Fruit fly (Drosophila melanogaster) whole organism, wandering third instar larva: Measurements from ENCODE around the gene CG7227.

Experiments used
- Abd-B ChIP-seq: fragments of >200 bp; optimal IDR thresholded peaks from 2 replicates; lab custom pipeline; 2017; ENCODE audit warnings: missing biosample characterization, missing genetic modification characterization
- CG32264 ChIP-seq: fragments of 200-800 bp; sonication (Bioruptor generic); optimal IDR thresholded peaks from 2 replicates; lab custom pipeline; 2016; ENCODE audit warnings: missing biosample characterization, missing genetic modification characterization
- CG9705 ChIP-seq: fragments of 200-800 bp; sonication (Bioruptor generic); optimal IDR thresholded peaks from 2 replicates; lab custom pipeline; 2018; ENCODE audit warnings: missing biosample characterization, mild to moderate bottlenecking, missing genetic modification characterization
- CrebA ChIP-seq: fragments of 200-800 bp; sonication (Bioruptor generic); optimal IDR thresholded peaks from 2 replicates; lab custom pipeline; 2016; ENCODE audit warnings: missing biosample characterization, mild to moderate bottlenecking, missing genetic modification characterization, borderline replicate concordance
- Dfd ChIP-seq: fragments of >200 bp; optimal IDR thresholded peaks from 2 replicates; lab custom pipeline; 2017; ENCODE audit warnings: missing biosample characterization, missing genetic modification characterization
- Dif ChIP-seq: fragments of 200-275, 200-300 bp; sonication (Bioruptor generic); optimal IDR thresholded peaks from 2 replicates; lab custom pipeline; 2018; ENCODE audit warnings: missing biosample characterization, missing genetic modification characterization; ENCODE audit not compliant: partially characterized antibody
- GATAd ChIP-seq: sonication (Bioruptor generic); optimal IDR thresholded peaks from 2 replicates; lab custom pipeline; 2016; ENCODE audit warnings: missing biosample characterization, missing genetic modification characterization
- HLH106 ChIP-seq: fragments of 200-800 bp; optimal IDR thresholded peaks from 3 replicates; lab custom pipeline; 2019; ENCODE audit warnings: missing biosample characterization, mild to moderate bottlenecking, missing genetic modification characterization, moderate library complexity
- Hnf4 ChIP-seq: fragments of 200-800 bp; sonication (Bioruptor generic); optimal IDR thresholded peaks from 2 replicates; lab custom pipeline; 2016; ENCODE audit warnings: missing biosample characterization, mild to moderate bottlenecking, missing genetic modification characterization
- Hr78 ChIP-seq: fragments of >200 bp; optimal IDR thresholded peaks from 2 replicates; lab custom pipeline; 2017; ENCODE audit warnings: missing biosample characterization, missing genetic modification characterization
- Hr83 ChIP-seq: fragments of 200-300 bp; sonication (Bioruptor generic); optimal IDR thresholded peaks from 2 replicates; lab custom pipeline; 2016; ENCODE audit warnings: missing biosample characterization, mild to moderate bottlenecking, missing genetic modification characterization, moderate library complexity; ENCODE audit not compliant: poor library complexity, severe bottlenecking
- Jra ChIP-seq: sonication (Bioruptor generic); optimal IDR thresholded peaks from 2 replicates; lab custom pipeline; 2016; ENCODE audit warnings: missing biosample characterization, missing genetic modification characterization
- Mio ChIP-seq: sonication (Bioruptor generic); optimal IDR thresholded peaks from 2 replicates; lab custom pipeline; 2016; ENCODE audit warnings: missing biosample characterization, missing genetic modification characterization
- Myc ChIP-seq: fragments of >200 bp; optimal IDR thresholded peaks from 2 replicates; lab custom pipeline; 2017
- N ChIP-seq: fragments of >200 bp; optimal IDR thresholded peaks from 2 replicates; lab custom pipeline; 2018; ENCODE audit warnings: missing biosample characterization, missing external identifiers, missing genetic modification characterization
- OdsH ChIP-seq: fragments of 200-800 bp; sonication (Bioruptor generic); optimal IDR thresholded peaks from 2 replicates; lab custom pipeline; 2016; ENCODE audit warnings: missing biosample characterization, mild to moderate bottlenecking, missing genetic modification characterization
- Rel ChIP-seq, 2 experiments: fragments of 200-800 bp; sonication (Bioruptor generic) in 1 of 2; optimal IDR thresholded peaks; 2 replicates in 1 of 2; 3 replicates in 1 of 2; lab custom pipeline; 2016 to 2019; ENCODE audit warnings: mild to moderate bottlenecking in 2 of 2, missing biosample characterization in 2 of 2, missing genetic modification characterization in 2 of 2, moderate library complexity in 1 of 2
- Sp1 ChIP-seq: fragments of 200-800 bp; sonication (Bioruptor generic); optimal IDR thresholded peaks from 3 replicates; lab custom pipeline; 2019; ENCODE audit warnings: missing biosample characterization, mild to moderate bottlenecking, missing genetic modification characterization, moderate library complexity
- Vsx2 ChIP-seq: fragments of 200-300, 225-300 bp; sonication (Bioruptor generic); optimal IDR thresholded peaks from 2 replicates; lab custom pipeline; 2018; ENCODE audit warnings: missing biosample characterization, missing genetic modification characterization; ENCODE audit not compliant: partially characterized antibody
- br ChIP-seq: fragments of 200-800 bp; sonication (Bioruptor generic); optimal IDR thresholded peaks from 2 replicates; lab custom pipeline; 2016; ENCODE audit warnings: missing biosample characterization, missing genetic modification characterization
- brk ChIP-seq: fragments of 200-800 bp; sonication (Bioruptor generic); optimal IDR thresholded peaks from 2 replicates; lab custom pipeline; 2016; ENCODE audit warnings: missing biosample characterization, mild to moderate bottlenecking, missing genetic modification characterization
- dl ChIP-seq, 2 experiments: fragments of 175-275, 200-275 bp in 1 of 2; fragments of 200-275 bp in 1 of 2; sonication (Bioruptor generic); optimal IDR thresholded peaks; lab custom pipeline; 2018; ENCODE audit warnings: mild to moderate bottlenecking in 2 of 2, missing biosample characterization in 2 of 2, missing genetic modification characterization in 2 of 2, moderate library complexity in 2 of 2; ENCODE audit not compliant: partially characterized antibody in 2 of 2, insufficient read depth in 1 of 2
- dmrt93B ChIP-seq: fragments of 200-800 bp; sonication (Bioruptor generic); optimal IDR thresholded peaks from 2 replicates; lab custom pipeline; 2018; ENCODE audit warnings: missing biosample characterization, mild to moderate bottlenecking, missing genetic modification characterization
- dsf ChIP-seq: sonication (Bioruptor generic); optimal IDR thresholded peaks from 2 replicates; lab custom pipeline; 2016; ENCODE audit warnings: missing biosample characterization, missing genetic modification characterization, borderline replicate concordance
- ey ChIP-seq: fragments of 200-800 bp; sonication (Bioruptor generic); optimal IDR thresholded peaks from 2 replicates; lab custom pipeline; 2016; ENCODE audit warnings: missing biosample characterization, missing genetic modification characterization
- foxo ChIP-seq, 2 experiments: fragments of 200-800 bp; sonication (Bioruptor generic); optimal IDR thresholded peaks; 2 replicates in 1 of 2; 3 replicates in 1 of 2; lab custom pipeline; 2016 to 2017; ENCODE audit warnings: missing biosample characterization in 2 of 2, missing genetic modification characterization in 2 of 2
- fru ChIP-seq: fragments of 200-800 bp; sonication (Bioruptor generic); optimal IDR thresholded peaks from 3 replicates; lab custom pipeline; 2016; ENCODE audit warnings: missing biosample characterization, mild to moderate bottlenecking, missing genetic modification characterization
- h ChIP-seq: fragments of 200-800 bp; sonication (Bioruptor generic); optimal IDR thresholded peaks from 3 replicates; lab custom pipeline; 2016; ENCODE audit warnings: missing biosample characterization, mild to moderate bottlenecking, missing genetic modification characterization
- jim ChIP-seq: fragments of 175-275, 200-325 bp; sonication (Bioruptor generic); optimal IDR thresholded peaks from 2 replicates; lab custom pipeline; 2016; ENCODE audit warnings: missing biosample characterization, mild to moderate bottlenecking, missing genetic modification characterization
- lola ChIP-seq: fragments of >200 bp; optimal IDR thresholded peaks from 2 replicates; lab custom pipeline; 2017; ENCODE audit warnings: missing biosample characterization, missing genetic modification characterization
- pan ChIP-seq: fragments of >200 bp; optimal IDR thresholded peaks from 2 replicates; lab custom pipeline; 2017
- psq ChIP-seq: fragments of 200-800 bp; sonication (Bioruptor generic); optimal IDR thresholded peaks from 3 replicates; lab custom pipeline; 2017; ENCODE audit warnings: missing biosample characterization, mild to moderate bottlenecking, missing genetic modification characterization, moderate library complexity
- rgr ChIP-seq: fragments of 200-800 bp; sonication (Bioruptor generic); optimal IDR thresholded peaks from 3 replicates; lab custom pipeline; 2016; ENCODE audit warnings: missing biosample characterization, mild to moderate bottlenecking, missing genetic modification characterization
- sage ChIP-seq: fragments of 200-800 bp; sonication (Bioruptor generic); optimal IDR thresholded peaks from 2 replicates; lab custom pipeline; 2016; ENCODE audit warnings: missing biosample characterization, mild to moderate bottlenecking, missing genetic modification characterization
- sv ChIP-seq: fragments of 200-800 bp; sonication (Bioruptor generic); optimal IDR thresholded peaks from 3 replicates; lab custom pipeline; 2016; ENCODE audit warnings: missing biosample characterization, missing genetic modification characterization
- tai ChIP-seq: sonication (Bioruptor generic); optimal IDR thresholded peaks from 2 replicates; lab custom pipeline; 2016; ENCODE audit warnings: missing biosample characterization, missing genetic modification characterization
- usp ChIP-seq: fragments of >200 bp; optimal IDR thresholded peaks from 2 replicates; lab custom pipeline; 2017; ENCODE audit warnings: missing biosample characterization, missing genetic modification characterization
- woc ChIP-seq: sonication (Bioruptor generic); optimal IDR thresholded peaks from 2 replicates; lab custom pipeline; 2016; ENCODE audit warnings: missing biosample characterization, mild to moderate bottlenecking, missing genetic modification characterization

Gene CG7227

dm6 chr2L:7964611-7965010 is 33.3 kb downstream of the CG7227 start (continued):
- peak; percentile 57 for TF ChIP-seq br (GFP tag; lab: Kevin White, UChicago)

DNA sequence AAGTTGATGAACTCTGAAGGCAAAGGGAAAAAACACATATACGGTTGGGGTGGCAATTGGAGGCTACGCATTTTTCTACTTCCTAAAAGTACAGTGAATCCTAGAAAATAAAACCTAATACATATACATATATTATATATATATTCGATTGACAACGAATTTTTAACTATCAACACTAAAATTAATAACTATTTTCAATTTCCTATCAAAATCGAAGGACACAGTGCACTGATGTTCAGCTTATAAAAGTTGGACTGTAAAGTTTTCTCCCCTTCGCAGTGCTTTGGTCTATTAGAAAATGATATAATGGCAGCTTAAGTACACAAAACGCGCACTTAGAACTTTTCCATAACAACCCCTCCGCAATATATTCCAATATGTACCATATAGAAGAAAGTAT is 35.1 kb downstream of the CG7227 start:
- TF ChIP-seq Rel (GFP tag; optimal IDR thresholded peaks at IDR 0.05; lab: Kevin White, UChicago) (no peak), Rel (tag; optimal IDR thresholded peaks at IDR 0.05; lab: Kevin White, UChicago) (no peak), woc (GFP tag; lab: Kevin White, UChicago) (no peak)

- TF ChIP-seq CG9705 (no peak), usp (GFP tag; lab: Kevin White, UChicago) (no peak), Vsx2 (GFP tag; lab: Kevin White, UChicago) (peak; percentile 44), psq (GFP tag; lab: Kevin White, UChicago) (peak; percentile 35)
Measured at dm6 chr2L:7962237-7962636, 35.7 kb downstream of the CG7227 start.

dm6 chr2L:7960581-7961530 is 37.1 kb downstream of the CG7227 start:
- TF ChIP-seq sv (no peak), dsf (GFP tag; lab: Kevin White, UChicago) (no peak), HLH106 (tag; lab: Kevin White, UChicago) (peak; percentile 13), CrebA (GFP tag; lab: Kevin White, UChicago) (peak; percentile 72), Vsx2 (GFP tag; lab: Kevin White, UChicago) (peak; percentile 6), CG32264 (GFP tag; lab: Kevin White, UChicago) (no peak), sage (peak; percentile 8), rgr (GFP tag; lab: Kevin White, UChicago) (peak; percentile 63), N (GFP tag; lab: Kevin White, UChicago) (no peak), woc (GFP tag; lab: Kevin White, UChicago) (no peak), psq (GFP tag; lab: Kevin White, UChicago) (peak; percentile 58), tai (no peak), brk (peak; percentile 50), dl (GFP tag; optimal IDR thresholded peaks at IDR 0.05; lab: Kevin White, UChicago; ENCODE audit: insufficient read depth in 1 of 2, partially characterized antibody in 2 of 2) (no peak), GATAd (GFP tag; lab: Kevin White, UChicago) (no peak), foxo (GFP tag; optimal IDR thresholded peaks at IDR 0.05; lab: Kevin White, UChicago) (peak in 1 of 2 experiments; percentile 25), Abd-B (no peak), OdsH (GFP tag; lab: Kevin White, UChicago) (peak; percentile 53), Hnf4 (GFP tag; lab: Kevin White, UChicago) (peak; percentile 21), h (GFP tag; lab: Kevin White, UChicago) (peak; percentile 73), Dfd (no peak), Hr78 (GFP tag; lab: Kevin White, UChicago) (no peak), br (GFP tag; lab: Kevin White, UChicago) (no peak), usp (GFP tag; lab: Kevin White, UChicago) (no peak), Mio (GFP tag; lab: Kevin White, UChicago) (no peak), ey (GFP tag; lab: Kevin White, UChicago) (no peak), CG9705 (no peak), Dif (no peak), jim (no peak), Jra (GFP tag; lab: Kevin White, UChicago) (no peak), Rel (GFP tag; optimal IDR thresholded peaks at IDR 0.05; lab: Kevin White, UChicago) (no peak), Rel (tag; optimal IDR thresholded peaks at IDR 0.05; lab: Kevin White, UChicago) (peak; percentile 50), dmrt93B (GFP tag; lab: Kevin White, UChicago) (no peak), lola (GFP tag; lab: Kevin White, UChicago) (no peak), Sp1 (peak; percentile 16), pan (no peak), Myc (lab: Kevin White, UChicago) (no peak), Hr83 (GFP tag; lab: Kevin White, UChicago) (peak; percentile 52), fru (no peak)
